Worm (Caenorhabditis elegans): ENCODE data around the gene F33G12.6.

F33G12.6 gene

DNA sequence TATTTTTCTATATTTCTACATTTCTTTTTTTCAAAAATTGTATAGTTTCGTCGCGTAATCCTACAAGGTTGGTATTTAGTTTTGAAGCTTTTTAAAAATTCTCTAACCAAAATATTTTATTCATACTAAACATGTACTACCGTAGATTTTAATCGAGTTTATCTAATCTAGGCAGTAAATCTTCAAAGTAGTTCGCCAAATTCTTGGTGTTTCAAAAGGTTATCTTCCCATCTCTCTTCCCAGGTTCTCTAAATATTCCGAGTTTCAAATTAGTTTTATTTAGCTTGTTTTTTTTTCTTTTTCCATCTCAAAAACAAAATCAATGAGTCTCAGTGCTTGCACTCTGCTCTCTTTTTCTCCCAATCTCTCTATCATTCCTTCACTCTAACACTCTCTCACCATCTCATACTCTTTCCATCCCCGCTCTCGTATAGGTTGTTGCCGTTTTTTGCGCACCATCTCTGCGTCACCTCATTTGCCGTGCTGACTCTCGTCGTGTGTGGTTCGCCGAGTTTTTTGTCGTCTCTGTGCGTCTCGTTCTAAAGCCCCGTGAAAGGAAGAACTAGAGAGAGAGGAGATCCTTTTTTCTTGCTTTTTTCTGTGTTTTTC, 32.6 kb upstream of the F33G12.6 start (continued):
- no peak for TF ChIP-seq snpc-1.3 (tag; optimal IDR thresholded peaks at IDR 0.05; ENCODE audit: insufficient read depth)
- TF ChIP-seq die-1 (tag; optimal IDR thresholded peaks at IDR 0.05): no peak
- TF ChIP-seq sptf-2 (GFP tag; optimal IDR thresholded peaks at IDR 0.05): no peak
- peak; percentile 43; the same call in 1 of the 2 replicates for TF ChIP-seq lin-26 (GFP tag; IDR thresholded peaks at IDR 0.05)
- no peak for TF ChIP-seq him-1 (tag; optimal IDR thresholded peaks at IDR 0.05)

DNA sequence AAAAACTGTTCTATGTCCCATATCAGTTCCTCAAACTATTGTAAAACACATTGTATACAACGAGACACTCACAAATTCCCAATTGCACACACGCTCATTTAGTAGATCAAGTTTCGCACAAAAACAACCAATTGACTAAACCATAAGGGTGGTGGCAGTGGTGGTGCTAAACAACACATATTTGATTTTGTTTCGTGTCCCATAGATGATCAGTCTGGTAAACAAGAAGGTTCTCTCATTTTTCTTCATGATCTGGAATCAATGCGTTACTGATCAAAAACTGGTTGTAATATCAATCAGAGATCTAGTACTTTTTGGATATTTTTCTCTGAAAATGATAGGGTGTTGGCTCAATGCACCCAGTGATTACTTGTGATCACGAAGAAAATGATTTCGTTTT, 31.1 kb upstream of the F33G12.6 start:
- TF ChIP-seq ztf-18 (tag; optimal IDR thresholded peaks at IDR 0.05): no peak

DNA sequence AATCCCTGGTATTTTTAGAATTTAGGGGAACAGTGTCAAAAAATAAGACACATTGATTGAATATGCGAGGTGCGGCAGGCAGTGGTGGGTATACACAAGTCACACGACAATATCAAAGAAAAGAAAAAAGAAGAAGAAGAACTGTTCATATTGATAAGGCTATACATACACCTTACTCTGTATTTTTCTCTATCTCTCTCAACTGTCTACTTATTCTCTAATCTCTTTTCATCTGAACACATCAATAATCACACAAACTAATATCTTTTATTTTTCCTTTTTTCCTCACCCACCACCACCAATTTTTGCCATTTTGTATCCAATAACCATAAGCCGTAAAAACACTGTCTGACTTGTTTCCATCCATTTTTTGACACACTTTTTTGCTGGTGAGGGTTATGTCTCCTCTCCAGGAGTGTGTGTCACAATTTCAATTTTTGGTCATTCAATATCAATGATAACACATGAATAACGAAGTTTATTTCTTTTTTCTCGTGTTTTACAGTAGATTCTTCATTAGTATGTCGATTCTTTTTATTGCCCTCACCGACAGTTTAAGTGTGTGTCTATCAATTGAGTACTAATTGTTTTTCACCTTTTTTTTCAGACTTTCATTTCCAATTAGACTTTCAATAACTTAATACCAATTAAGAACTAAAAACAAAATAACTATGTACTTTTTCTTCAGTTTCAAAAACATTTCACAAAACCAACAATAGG, 30.2 kb upstream of the F33G12.6 start:
- TF ChIP-seq unc-130 (GFP tag; optimal IDR thresholded peaks at IDR 0.05) (no peak), fkh-3 (tag; optimal IDR thresholded peaks at IDR 0.05) (no peak), tbp1 (GFP tag; optimal IDR thresholded peaks at IDR 0.05) (peak; percentile 13), egrh-3 (GFP tag; IDR thresholded peaks at IDR 0.05) (no peak), B0019.2 (GFP tag; conservative IDR thresholded peaks at IDR 0.05) (no peak), tbx-9 (tag; optimal IDR thresholded peaks at IDR 0.05; ENCODE audit: borderline replicate concordance) (no peak), ztf-3 (GFP tag; optimal IDR thresholded peaks at IDR 0.05) (no peak), B0035.1 (tag; optimal IDR thresholded peaks at IDR 0.05) (no peak), atf-7 (tag; optimal IDR thresholded peaks at IDR 0.05) (peak; percentile 18), F39B2.1 (GFP tag; IDR thresholded peaks at IDR 0.05) (no peak), sea-2 (GFP tag; IDR thresholded peaks at IDR 0.05) (no peak), ceh-79 (tag; optimal IDR thresholded peaks at IDR 0.05) (no peak), ztf-26 (tag; optimal IDR thresholded peaks at IDR 0.05) (peak; percentile 39), ets-4 (GFP tag; optimal IDR thresholded peaks at IDR 0.05) (no peak), madf-6 (GFP tag; IDR thresholded peaks at IDR 0.05) (no peak), ceh-27 (GFP tag; optimal IDR thresholded peaks at IDR 0.05) (no peak), attf-5 (GFP tag; optimal IDR thresholded peaks at IDR 0.05) (peak; percentile 38), ama-1 (optimal IDR thresholded peaks at IDR 0.05) (no peak), ama-1 (GFP tag; optimal IDR thresholded peaks at IDR 0.05) (no peak), lin-40 (tag; optimal IDR thresholded peaks at IDR 0.05) (peak; percentile 44), F33H1.4 (GFP tag; IDR thresholded peaks at IDR 0.05) (no peak), aptf-3 (GFP tag; IDR thresholded peaks at IDR 0.05) (no peak), cebp-1 (GFP tag; IDR thresholded peaks at IDR 0.05) (no peak), cebp-1 (tag; optimal IDR thresholded peaks at IDR 0.05) (peak; percentile 36), lin-54 (GFP tag; optimal IDR thresholded peaks at IDR 0.05) (no peak), athp-1 (tag; optimal IDR thresholded peaks at IDR 0.05) (no peak), nhr-90 (tag; optimal IDR thresholded peaks at IDR 0.05) (no peak), somi-1 (GFP tag; optimal IDR thresholded peaks at IDR 0.05) (peak; percentile 10), nhr-179 (tag; optimal IDR thresholded peaks at IDR 0.05) (no peak), efl-1 (GFP tag; optimal IDR thresholded peaks at IDR 0.05) (no peak), rcor-1 (GFP tag; IDR thresholded peaks at IDR 0.05) (no peak), C17E4.6 (GFP tag; IDR thresholded peaks at IDR 0.05) (no peak), B0336.3 (GFP tag; IDR thresholded peaks at IDR 0.05) (no peak), F49E8.2 (tag; optimal IDR thresholded peaks at IDR 0.05; ENCODE audit: insufficient read depth) (no peak), dox-1 (GFP tag; IDR thresholded peaks at IDR 0.05) (peak; percentile 60), dpff-1 (tag; optimal IDR thresholded peaks at IDR 0.05) (no peak), sptf-2 (GFP tag; optimal IDR thresholded peaks at IDR 0.05) (no peak), rpc-1 (optimal IDR thresholded peaks at IDR 0.05) (no peak), rpc-1 (tag; optimal IDR thresholded peaks at IDR 0.05) (no peak), gei-17 (GFP tag; optimal IDR thresholded peaks at IDR 0.05) (no peak), unc-62 (GFP tag; optimal IDR thresholded peaks at IDR 0.05) (no peak)

Measured in whole organism, young adult.